Worm (Caenorhabditis elegans): ENCODE results near the gene srz-5.
A peak's percentile ranks its signal among the peaks of the same experiment; 100 is the strongest.

srz-5 gene

DNA sequence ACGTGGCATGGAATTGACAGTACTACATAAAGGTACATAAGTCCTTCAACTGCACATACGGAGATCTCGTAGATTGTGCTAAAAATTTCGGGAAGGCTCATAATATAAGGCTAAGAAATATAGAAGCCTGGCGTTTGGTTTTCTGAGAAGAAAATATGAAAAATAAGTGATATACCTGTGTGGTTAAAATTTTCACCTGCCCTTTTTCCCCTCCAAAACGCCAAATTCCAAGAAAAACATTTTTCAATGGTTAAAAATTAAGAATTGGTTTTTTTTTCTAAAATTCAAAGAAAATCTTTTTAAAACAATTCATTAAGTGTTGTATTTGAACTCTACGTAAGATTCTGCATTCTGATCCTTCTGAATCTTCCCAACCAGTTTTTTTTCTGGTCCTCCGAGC lies at the start of gene srz-5:
Gene srz-5 (minus strand): TSS at position 101 of the 400 bp plus-strand sequence.
- no peak for TF ChIP-seq pax-3 (tag; optimal IDR thresholded peaks at IDR 0.05)
- no peak for TF ChIP-seq ceh-82 (tag; optimal IDR thresholded peaks at IDR 0.05)
- peak; percentile 55 for TF ChIP-seq hlh-4 (tag; optimal IDR thresholded peaks at IDR 0.05)
- no peak for TF ChIP-seq aha-1 (tag; optimal IDR thresholded peaks at IDR 0.05)

DNA sequence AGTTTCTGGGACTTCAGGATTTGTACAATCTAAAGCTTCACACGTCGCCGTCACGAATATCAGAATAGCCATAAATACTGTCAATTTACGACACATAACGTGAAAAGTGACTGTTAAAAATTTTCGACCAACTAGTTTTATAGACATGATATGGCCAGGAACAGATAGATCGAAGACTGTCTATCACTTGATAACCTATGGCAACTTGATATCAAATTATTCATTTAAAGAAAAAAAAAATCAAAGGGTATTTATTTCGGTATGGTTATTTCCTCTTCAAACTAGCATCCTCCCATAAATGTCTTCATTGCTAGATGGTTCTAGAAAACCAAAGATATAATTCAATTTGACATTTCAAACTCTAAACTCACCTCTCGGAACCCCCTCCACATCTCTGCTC lies 47.9 kb upstream of the srz-5 start, which contains the start of gene W10G11.3:
Gene W10G11.3 (minus strand): TSS at position 101 of the 400 bp plus-strand sequence.
- TF ChIP-seq unc-62 (GFP tag; optimal IDR thresholded peaks at IDR 0.05) (no peak), nhr-76 (tag; optimal IDR thresholded peaks at IDR 0.05) (no peak), ztf-4 (tag; optimal IDR thresholded peaks at IDR 0.05) (no peak), blmp-1 (tag; optimal IDR thresholded peaks at IDR 0.05) (no peak), lin-39 (tag; optimal IDR thresholded peaks at IDR 0.05) (no peak), lsy-2 (tag; optimal IDR thresholded peaks at IDR 0.05) (no peak), nhr-85 (tag) (no peak), tbx-2 (tag; optimal IDR thresholded peaks at IDR 0.05) (no peak), snpc-4 (tag; optimal IDR thresholded peaks at IDR 0.05) (no peak), pqm-1 (tag; optimal IDR thresholded peaks at IDR 0.05) (no peak), ces-1 (GFP tag; optimal IDR thresholded peaks at IDR 0.05) (no peak), nhr-237 (tag; optimal IDR thresholded peaks at IDR 0.05) (no peak), nhr-20 (tag; optimal IDR thresholded peaks at IDR 0.05) (no peak), nhr-11 (tag; optimal IDR thresholded peaks at IDR 0.05) (no peak), rnt-1 (tag; optimal IDR thresholded peaks at IDR 0.05) (no peak), ceh-8 (GFP tag; optimal IDR thresholded peaks at IDR 0.05) (no peak), elt-3 (tag; optimal IDR thresholded peaks at IDR 0.05) (no peak), nhr-90 (tag; optimal IDR thresholded peaks at IDR 0.05; ENCODE audit: poor library complexity) (no peak)

DNA sequence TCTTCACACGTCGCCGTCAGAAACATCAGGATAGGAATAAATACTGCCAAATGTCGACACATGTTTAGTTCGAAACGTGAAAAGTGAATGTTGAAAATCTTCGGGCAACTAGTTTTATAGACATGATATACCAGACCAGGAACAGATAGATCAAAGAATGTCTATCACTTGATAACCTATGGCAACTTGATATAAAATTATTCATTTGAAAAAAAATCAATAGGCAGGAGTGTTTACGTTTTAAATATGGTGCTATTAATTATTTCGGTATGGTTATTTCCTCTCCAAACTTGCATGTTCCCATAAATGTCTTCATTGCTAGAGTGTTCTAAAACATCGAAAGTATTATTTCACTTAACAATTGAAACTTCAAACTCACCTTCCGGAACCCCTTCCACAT lies 47.0 kb upstream of the srz-5 start, which contains the start of gene W10G11.2:
Gene W10G11.2 (minus strand): TSS at position 101 of the 400 bp plus-strand sequence.
- TF ChIP-seq nhr-90 (tag; optimal IDR thresholded peaks at IDR 0.05; ENCODE audit: poor library complexity) = no peak
- no peak for TF ChIP-seq zip-4 (GFP tag; optimal IDR thresholded peaks at IDR 0.05)
- no peak for TF ChIP-seq fkh-4 (tag; optimal IDR thresholded peaks at IDR 0.05; ENCODE audit: borderline replicate concordance)
- no peak for TF ChIP-seq isw-1 (GFP tag; IDR thresholded peaks at IDR 0.05)
- no peak for TF ChIP-seq nhr-20 (tag; optimal IDR thresholded peaks at IDR 0.05)
- TF ChIP-seq grh-1 (GFP tag; IDR thresholded peaks at IDR 0.05) = no peak
- TF ChIP-seq ceh-88 (GFP tag; IDR thresholded peaks at IDR 0.05) = no peak
- TF ChIP-seq ets-5 (GFP tag; IDR thresholded peaks at IDR 0.05) = no peak
- TF ChIP-seq lsy-2 (tag; optimal IDR thresholded peaks at IDR 0.05) = no peak
- no peak for TF ChIP-seq lin-14 (GFP tag; optimal IDR thresholded peaks at IDR 0.05)
- no peak for TF ChIP-seq tbx-2 (tag; optimal IDR thresholded peaks at IDR 0.05)
- no peak for TF ChIP-seq vab-15 (tag; optimal IDR thresholded peaks at IDR 0.05)
- TF ChIP-seq efl-1 (optimal IDR thresholded peaks at IDR 0.05) = no peak
- no peak for TF ChIP-seq efl-1 (GFP tag; optimal IDR thresholded peaks at IDR 0.05 in 1 of 2)
- no peak for TF ChIP-seq hlh-17 (GFP tag; optimal IDR thresholded peaks at IDR 0.05; ENCODE audit: borderline replicate concordance)
- no peak for TF ChIP-seq ceh-82 (tag; optimal IDR thresholded peaks at IDR 0.05)
- TF ChIP-seq pax-3 (tag; optimal IDR thresholded peaks at IDR 0.05) = no peak
- no peak for TF ChIP-seq egl-27 (tag; optimal IDR thresholded peaks at IDR 0.05)
- no peak for TF ChIP-seq unc-62 (GFP tag; optimal IDR thresholded peaks at IDR 0.05)
- TF ChIP-seq F16B12.6 (tag; optimal IDR thresholded peaks at IDR 0.05) = no peak
- TF ChIP-seq Y116A8C.19 (tag; optimal IDR thresholded peaks at IDR 0.05; ENCODE audit: borderline replicate concordance) = no peak

DNA sequence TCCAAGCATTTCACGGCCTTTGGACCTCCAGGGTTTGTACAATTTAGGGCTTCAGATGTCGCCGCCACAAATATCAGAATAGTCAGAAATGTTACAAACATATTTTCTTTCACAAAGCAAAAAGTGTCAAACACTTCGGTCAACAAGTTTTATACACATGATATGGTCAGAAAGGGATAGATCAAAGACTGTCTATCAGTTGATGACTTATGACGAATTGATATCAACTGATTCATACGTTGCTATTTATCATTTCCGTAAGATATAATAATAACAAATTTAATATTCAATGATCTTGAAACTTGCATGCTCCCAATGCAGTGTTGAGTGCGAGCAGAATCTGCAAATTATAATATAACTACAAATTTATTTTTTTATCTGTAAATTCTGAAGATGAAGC lies 46.1 kb upstream of the srz-5 start, which contains the start of gene W10G11.1:
Gene W10G11.1 (minus strand): TSS at position 101 of the 400 bp plus-strand sequence.
- TF ChIP-seq lin-35 (GFP tag; optimal IDR thresholded peaks at IDR 0.05) (no peak), rnt-1 (tag; optimal IDR thresholded peaks at IDR 0.05) (no peak), fkh-10 (GFP tag; optimal IDR thresholded peaks at IDR 0.05) (no peak), egl-27 (tag; optimal IDR thresholded peaks at IDR 0.05) (no peak), grh-1 (GFP tag; IDR thresholded peaks at IDR 0.05) (no peak), lsy-2 (tag; optimal IDR thresholded peaks at IDR 0.05) (no peak), hlh-4 (tag; optimal IDR thresholded peaks at IDR 0.05) (no peak), lin-14 (GFP tag; optimal IDR thresholded peaks at IDR 0.05) (no peak), unc-98 (GFP tag; IDR thresholded peaks at IDR 0.05) (no peak), Y116A8C.19 (tag; optimal IDR thresholded peaks at IDR 0.05; ENCODE audit: borderline replicate concordance) (no peak)
